Fruit fly (Drosophila melanogaster) whole organism, prepupa: Measurements from ENCODE around the gene Reph.

ENCODE experiments used
- Blimp-1 ChIP-seq: fragments of 200-800 bp; sonication (Bioruptor generic); optimal IDR thresholded peaks from 3 replicates; lab custom pipeline; 2017; ENCODE audit warnings: missing biosample characterization, missing genetic modification characterization, mild to moderate bottlenecking, moderate library complexity, missing genetic modification reagents
- CG10631 ChIP-seq: fragments of 200-800 bp; sonication (Bioruptor generic); optimal IDR thresholded peaks from 2 replicates; lab custom pipeline; 2016; ENCODE audit warnings: missing biosample characterization, missing genetic modification characterization
- CG10669 ChIP-seq: fragments of 200-800 bp; sonication (Bioruptor generic); optimal IDR thresholded peaks from 3 replicates; lab custom pipeline; 2018; ENCODE audit warnings: missing biosample characterization, mild to moderate bottlenecking, missing genetic modification characterization, moderate library complexity
- CG11762 ChIP-seq: fragments of 200-800 bp; sonication (Bioruptor generic); optimal IDR thresholded peaks from 3 replicates; lab custom pipeline; 2016; ENCODE audit warnings: missing biosample characterization, missing genetic modification characterization; ENCODE audit not compliant: insufficient read depth
- CG11902 ChIP-seq: fragments of 200-800 bp; sonication (Bioruptor generic); optimal IDR thresholded peaks from 3 replicates; lab custom pipeline; 2016; ENCODE audit warnings: missing biosample characterization, missing genetic modification characterization
- CG1621 ChIP-seq: fragments of 200-800 bp; sonication (Bioruptor generic); optimal IDR thresholded peaks from 3 replicates; lab custom pipeline; 2018; ENCODE audit warnings: missing biosample characterization, mild to moderate bottlenecking, missing genetic modification characterization
- CG16779 ChIP-seq: fragments of 200-800 bp; sonication (Bioruptor generic); optimal IDR thresholded peaks from 3 replicates; lab custom pipeline; 2017; ENCODE audit warnings: missing biosample characterization, mild to moderate bottlenecking, missing genetic modification characterization
- CG31627 ChIP-seq: fragments of 200-800 bp; sonication (Bioruptor generic); optimal IDR thresholded peaks from 3 replicates; lab custom pipeline; 2016; ENCODE audit warnings: missing biosample characterization, missing genetic modification characterization
- CG32006 ChIP-seq: fragments of 200-800 bp; sonication (Bioruptor generic); optimal IDR thresholded peaks from 3 replicates; lab custom pipeline; 2017; ENCODE audit warnings: missing biosample characterization, mild to moderate bottlenecking, missing genetic modification characterization
- CG34406 ChIP-seq: fragments of 200-800 bp; sonication (Bioruptor generic); optimal IDR thresholded peaks from 3 replicates; lab custom pipeline; 2016; ENCODE audit warnings: missing biosample characterization, missing genetic modification characterization
- CG3919 ChIP-seq: fragments of 200-800 bp; sonication (Bioruptor generic); optimal IDR thresholded peaks from 3 replicates; lab custom pipeline; 2016; ENCODE audit warnings: missing biosample characterization, missing genetic modification characterization
- CG4318 ChIP-seq: fragments of 200-800 bp; sonication (Bioruptor generic); optimal IDR thresholded peaks from 3 replicates; lab custom pipeline; 2017; ENCODE audit warnings: missing biosample characterization, mild to moderate bottlenecking, missing genetic modification characterization
- CG6163 ChIP-seq: fragments of 200-800 bp; sonication (Bioruptor generic); IDR thresholded peaks from 3 replicates; pipeline ENCODE4 v1.3.6; 2022; ENCODE audit warnings: missing biosample characterization, missing genetic modification characterization
- CG6276 ChIP-seq: fragments of 200-800 bp; sonication (Bioruptor generic); optimal IDR thresholded peaks from 2 replicates; lab custom pipeline; 2017; ENCODE audit warnings: missing biosample characterization, mild to moderate bottlenecking, missing genetic modification characterization
- CG6792 ChIP-seq: fragments of 200-800 bp; sonication (Bioruptor generic); optimal IDR thresholded peaks from 3 replicates; lab custom pipeline; 2016; ENCODE audit warnings: missing biosample characterization, missing genetic modification characterization
- CG6808 ChIP-seq: fragments of 200-800 bp; sonication (Bioruptor generic); optimal IDR thresholded peaks from 3 replicates; lab custom pipeline; 2017; ENCODE audit warnings: missing biosample characterization, missing genetic modification characterization, mild to moderate bottlenecking, moderate library complexity, missing genetic modification reagents
- CG6854 ChIP-seq: fragments of 200-800 bp; sonication (Bioruptor generic); optimal IDR thresholded peaks from 2 replicates; lab custom pipeline; 2017; ENCODE audit warnings: missing biosample characterization, mild to moderate bottlenecking, missing genetic modification characterization
- CG7368 ChIP-seq: fragments of 200-800 bp; sonication (Bioruptor generic); optimal IDR thresholded peaks from 3 replicates; lab custom pipeline; 2016; ENCODE audit warnings: missing biosample characterization, missing genetic modification characterization
- CG8119 ChIP-seq: fragments of 200-800 bp; sonication (Bioruptor generic); IDR thresholded peaks from 3 replicates; pipeline ENCODE4 v1.3.6; 2022; ENCODE audit warnings: missing biosample characterization, missing genetic modification characterization
- CG8319 ChIP-seq: fragments of 200-800 bp; sonication (Bioruptor generic); optimal IDR thresholded peaks from 3 replicates; lab custom pipeline; 2016; ENCODE audit warnings: missing biosample characterization, missing genetic modification characterization
- CG8632 ChIP-seq: fragments of 200-800 bp; sonication (Bioruptor generic); optimal IDR thresholded peaks from 3 replicates; lab custom pipeline; 2016; ENCODE audit warnings: missing biosample characterization, missing genetic modification characterization
- CG9139 ChIP-seq: fragments of 200-800 bp; sonication (Bioruptor generic); optimal IDR thresholded peaks from 3 replicates; lab custom pipeline; 2017; ENCODE audit warnings: missing biosample characterization, mild to moderate bottlenecking, missing genetic modification characterization
- Eip75B ChIP-seq: fragments of 200-800 bp; sonication (Bioruptor generic); optimal IDR thresholded peaks from 3 replicates; lab custom pipeline; 2016; ENCODE audit warnings: missing biosample characterization, missing genetic modification characterization
- Eip78C ChIP-seq: fragments of 200-800 bp; sonication (Bioruptor generic); peaks from one replicate; lab custom pipeline; 2016; ENCODE audit warnings: missing biosample characterization, missing genetic modification characterization
- Eip93F ChIP-seq: fragments of 200-800 bp; sonication (Bioruptor generic); optimal IDR thresholded peaks from 2 replicates; lab custom pipeline; 2016; ENCODE audit warnings: missing biosample characterization, mild to moderate bottlenecking, missing genetic modification characterization
- Ets96B ChIP-seq: fragments of 200-800 bp; optimal IDR thresholded peaks from 2 replicates; lab custom pipeline; 2019; ENCODE audit warnings: missing biosample characterization, mild to moderate bottlenecking, missing genetic modification characterization, moderate library complexity
- Gug ChIP-seq: fragments of 200-800 bp; sonication (Bioruptor generic); IDR thresholded peaks from 2 replicates; pipeline ENCODE4 v1.3.6; 2022; ENCODE audit warnings: missing biosample characterization, missing genetic modification characterization
- Hr38 ChIP-seq: sonication (Bioruptor generic); optimal IDR thresholded peaks from 2 replicates; lab custom pipeline; 2016; ENCODE audit warnings: missing biosample characterization, missing genetic modification characterization
- Hr39 ChIP-seq: fragments of 200-800 bp; sonication (Bioruptor generic); optimal IDR thresholded peaks from 2 replicates; lab custom pipeline; 2016; ENCODE audit warnings: missing biosample characterization, missing genetic modification characterization
- Hr4 ChIP-seq: fragments of 200-800 bp; sonication (Bioruptor generic); optimal IDR thresholded peaks from 3 replicates; lab custom pipeline; 2016; ENCODE audit warnings: missing biosample characterization, missing genetic modification characterization
- Lpt ChIP-seq: fragments of 200-800 bp; sonication (Bioruptor generic); optimal IDR thresholded peaks from 3 replicates; lab custom pipeline; 2016; ENCODE audit warnings: missing biosample characterization, missing genetic modification characterization
- Met ChIP-seq: fragments of 200-800 bp; sonication (Bioruptor generic); optimal IDR thresholded peaks from 3 replicates; lab custom pipeline; 2016; ENCODE audit warnings: missing biosample characterization, missing genetic modification characterization
- Smox ChIP-seq: fragments of 200-800 bp; sonication (Bioruptor generic); optimal IDR thresholded peaks from 3 replicates; lab custom pipeline; 2016; ENCODE audit warnings: missing biosample characterization, missing genetic modification characterization
- Sox102F ChIP-seq: fragments of 200-800 bp; sonication (Bioruptor generic); optimal IDR thresholded peaks from 2 replicates; lab custom pipeline; 2016; ENCODE audit warnings: missing biosample characterization, mild to moderate bottlenecking, missing genetic modification characterization
- Sox14 ChIP-seq: fragments of 200-800 bp; sonication (Bioruptor generic); optimal IDR thresholded peaks from 3 replicates; lab custom pipeline; 2016; ENCODE audit warnings: missing biosample characterization, missing genetic modification characterization
- Sox15 ChIP-seq: fragments of 200-800 bp; sonication (Bioruptor generic); optimal IDR thresholded peaks from 3 replicates; lab custom pipeline; 2016; ENCODE audit warnings: missing biosample characterization, missing genetic modification characterization
- achi ChIP-seq: fragments of 200-800 bp; sonication (Bioruptor generic); optimal IDR thresholded peaks from 3 replicates; lab custom pipeline; 2016; ENCODE audit warnings: missing biosample characterization, missing genetic modification characterization
- acj6 ChIP-seq: fragments of 200-800 bp; sonication (Bioruptor generic); optimal IDR thresholded peaks from 3 replicates; lab custom pipeline; 2016; ENCODE audit warnings: missing biosample characterization, missing genetic modification characterization
- cyc ChIP-seq: fragments of 200-800 bp; sonication (Bioruptor generic); optimal IDR thresholded peaks from 3 replicates; lab custom pipeline; 2016; ENCODE audit warnings: missing biosample characterization, missing genetic modification characterization
- dac ChIP-seq: fragments of 200-800 bp; sonication (Bioruptor generic); optimal IDR thresholded peaks from 2 replicates; lab custom pipeline; 2017; ENCODE audit warnings: missing biosample characterization, mild to moderate bottlenecking, missing genetic modification characterization
- eg ChIP-seq: fragments of 200-800 bp; sonication (Bioruptor generic); IDR thresholded peaks from 3 replicates; pipeline ENCODE4 v1.3.6; 2022; ENCODE audit warnings: missing biosample characterization, missing genetic modification characterization
- esn ChIP-seq: fragments of 200-800 bp; sonication (Bioruptor generic); optimal IDR thresholded peaks from 2 replicates; lab custom pipeline; 2016; ENCODE audit warnings: missing biosample characterization, mild to moderate bottlenecking, missing genetic modification characterization, moderate library complexity
- fd59A ChIP-seq: fragments of 200-800 bp; sonication (Bioruptor generic); optimal IDR thresholded peaks from 2 replicates; lab custom pipeline; 2017; ENCODE audit warnings: missing biosample characterization, mild to moderate bottlenecking, missing genetic modification characterization, missing genetic modification reagents
- fd85E ChIP-seq: fragments of 200-800 bp; sonication (Bioruptor generic); optimal IDR thresholded peaks from 3 replicates; lab custom pipeline; 2016; ENCODE audit warnings: missing biosample characterization, missing genetic modification characterization
- fkh ChIP-seq: fragments of 200-800 bp; sonication (Bioruptor generic); optimal IDR thresholded peaks from 3 replicates; lab custom pipeline; 2017; ENCODE audit warnings: missing biosample characterization, mild to moderate bottlenecking, missing genetic modification characterization, moderate library complexity
- lz ChIP-seq: fragments of 200-800 bp; sonication (Bioruptor generic); optimal IDR thresholded peaks from 3 replicates; lab custom pipeline; 2016; ENCODE audit warnings: missing biosample characterization, missing genetic modification characterization
- net ChIP-seq: fragments of 200-800 bp; sonication (Bioruptor generic); optimal IDR thresholded peaks from 3 replicates; lab custom pipeline; 2016; ENCODE audit warnings: missing biosample characterization, missing genetic modification characterization
- pdm3 ChIP-seq: fragments of 200-800 bp; sonication (Bioruptor generic); optimal IDR thresholded peaks from 3 replicates; lab custom pipeline; 2016; ENCODE audit warnings: missing biosample characterization, missing genetic modification characterization
- spab ChIP-seq: fragments of 200-800 bp; sonication (Bioruptor generic); optimal IDR thresholded peaks from 2 replicates; lab custom pipeline; 2017; ENCODE audit warnings: missing biosample characterization, mild to moderate bottlenecking, missing genetic modification characterization, missing genetic modification reagents
- ss ChIP-seq, 2 experiments: fragments of 200-800 bp; sonication (Bioruptor generic); optimal IDR thresholded peaks; 2 replicates in 1 of 2; 3 replicates in 1 of 2; lab custom pipeline; 2017 to 2018; ENCODE audit warnings: mild to moderate bottlenecking in 2 of 2, missing biosample characterization in 2 of 2, missing genetic modification characterization in 2 of 2, moderate library complexity in 1 of 2
- svp ChIP-seq: fragments of 200-800 bp; sonication (Bioruptor generic); peaks from one replicate; lab custom pipeline; 2016; ENCODE audit warnings: missing biosample characterization, missing genetic modification characterization
- topi ChIP-seq: fragments of 200-800 bp; sonication (Bioruptor generic); optimal IDR thresholded peaks from 3 replicates; lab custom pipeline; 2016; ENCODE audit warnings: missing biosample characterization, missing genetic modification characterization
- vri ChIP-seq: fragments of 200-800 bp; sonication (Bioruptor generic); optimal IDR thresholded peaks from 3 replicates; lab custom pipeline; 2016; ENCODE audit warnings: missing biosample characterization, mild to moderate bottlenecking, missing genetic modification characterization

Reph gene

dm6 chr2L:3856372-3856771 lies 53.0 kb downstream of the Reph start:
- TF ChIP-seq CG10669 (GFP tag; lab: Kevin White, UChicago) (peak; percentile 34), acj6 (GFP tag; lab: Kevin White, UChicago) (peak; percentile 42), Lpt (GFP tag; lab: Kevin White, UChicago) (no peak), eg (GFP tag; lab: Robert Waterston, UW) (no peak), Sox102F (GFP tag; lab: Kevin White, UChicago) (peak; percentile 39), CG7368 (GFP tag; lab: Kevin White, UChicago) (no peak), CG6854 (no peak), CG3919 (GFP tag; lab: Kevin White, UChicago) (peak; percentile 42), Eip75B (GFP tag; lab: Kevin White, UChicago) (peak; percentile 31), CG11762 (GFP tag; lab: Kevin White, UChicago) (no peak), cyc (GFP tag; lab: Kevin White, UChicago) (peak; percentile 44), CG1621 (tag; lab: Kevin White, UChicago) (no peak), CG9139 (no peak), Sox14 (GFP tag; lab: Kevin White, UChicago) (peak; percentile 24), spab (peak; percentile 13), Hr4 (no peak), CG34406 (GFP tag; lab: Kevin White, UChicago) (peak; percentile 13), CG32006 (GFP tag; lab: Kevin White, UChicago) (peak; percentile 7), dac (GFP tag; lab: Kevin White, UChicago) (no peak), ss (GFP tag; optimal IDR thresholded peaks at IDR 0.05; lab: Kevin White, UChicago) (peak; percentile 21 to 24), Met (GFP tag; lab: Kevin White, UChicago) (peak; percentile 55), fd85E (GFP tag; lab: Kevin White, UChicago) (no peak), net (no peak), CG6792 (GFP tag; lab: Kevin White, UChicago) (peak; percentile 34), fkh (no peak), Hr39 (GFP tag; lab: Kevin White, UChicago) (peak; percentile 44), Ets96B (tag; lab: Kevin White, UChicago) (peak; percentile 19), achi (peak; percentile 27), vri (GFP tag; lab: Kevin White, UChicago) (no peak), svp (peak; percentile 77), CG11902 (peak; percentile 30), CG6808 (GFP tag; lab: Kevin White, UChicago) (peak; percentile 16), CG16779 (tag; lab: Kevin White, UChicago) (no peak), fd59A (GFP tag; lab: Kevin White, UChicago) (peak; percentile 25), Sox15 (GFP tag; lab: Kevin White, UChicago) (peak; percentile 23), lz (GFP tag; lab: Kevin White, UChicago) (peak; percentile 36), esn (GFP tag; lab: Kevin White, UChicago) (peak; percentile 59), CG6163 (GFP tag; lab: Robert Waterston, UW) (peak; percentile 37; the same call in 1 of the 3 replicates), Hr38 (no peak), topi (GFP tag; lab: Kevin White, UChicago) (peak; percentile 59), CG4318 (GFP tag; lab: Kevin White, UChicago) (no peak), CG8319 (GFP tag; lab: Kevin White, UChicago) (no peak), pdm3 (GFP tag; lab: Kevin White, UChicago) (peak; percentile 25), CG10631 (GFP tag; lab: Kevin White, UChicago) (peak; percentile 37), CG6276 (GFP tag; lab: Kevin White, UChicago) (no peak), CG8632 (no peak), Eip78C (peak; percentile 88), Smox (peak; percentile 30), Eip93F (no peak), Blimp-1 (GFP tag; lab: Kevin White, UChicago) (no peak), Gug (GFP tag; lab: Robert Waterston, UW) (no peak), CG8119 (GFP tag; lab: Robert Waterston, UW) (no peak), CG31627 (peak; percentile 35)
